Fruit fly (Drosophila melanogaster) whole organism, prepupa: ENCODE data around the gene CG10516.

Experiments
- Blimp-1 ChIP-seq: fragments of 200-800 bp; sonication (Bioruptor generic); optimal IDR thresholded peaks from 3 replicates; lab custom pipeline; 2017; ENCODE audit warnings: missing biosample characterization, missing genetic modification characterization, mild to moderate bottlenecking, moderate library complexity, missing genetic modification reagents
- CG10631 ChIP-seq: fragments of 200-800 bp; sonication (Bioruptor generic); optimal IDR thresholded peaks from 2 replicates; lab custom pipeline; 2016; ENCODE audit warnings: missing biosample characterization, missing genetic modification characterization
- CG10669 ChIP-seq: fragments of 200-800 bp; sonication (Bioruptor generic); optimal IDR thresholded peaks from 3 replicates; lab custom pipeline; 2018; ENCODE audit warnings: missing biosample characterization, mild to moderate bottlenecking, missing genetic modification characterization, moderate library complexity
- CG11294 ChIP-seq: fragments of 200-800 bp; sonication (Bioruptor generic); IDR thresholded peaks from 2 replicates; pipeline ENCODE4 v1.3.6; 2022; ENCODE audit warnings: missing biosample characterization, missing genetic modification characterization
- CG11762 ChIP-seq: fragments of 200-800 bp; sonication (Bioruptor generic); optimal IDR thresholded peaks from 3 replicates; lab custom pipeline; 2016; ENCODE audit warnings: missing biosample characterization, missing genetic modification characterization; ENCODE audit not compliant: insufficient read depth
- CG11902 ChIP-seq: fragments of 200-800 bp; sonication (Bioruptor generic); optimal IDR thresholded peaks from 3 replicates; lab custom pipeline; 2016; ENCODE audit warnings: missing biosample characterization, missing genetic modification characterization
- CG15336 ChIP-seq: fragments of 200-800 bp; sonication (Bioruptor generic); IDR thresholded peaks from 2 replicates; pipeline ENCODE4 v1.3.6; 2022; ENCODE audit warnings: missing biosample characterization, missing genetic modification characterization
- CG1621 ChIP-seq: fragments of 200-800 bp; sonication (Bioruptor generic); optimal IDR thresholded peaks from 3 replicates; lab custom pipeline; 2018; ENCODE audit warnings: missing biosample characterization, mild to moderate bottlenecking, missing genetic modification characterization
- CG16779 ChIP-seq: fragments of 200-800 bp; sonication (Bioruptor generic); optimal IDR thresholded peaks from 3 replicates; lab custom pipeline; 2017; ENCODE audit warnings: missing biosample characterization, mild to moderate bottlenecking, missing genetic modification characterization
- CG3032 ChIP-seq: fragments of 200-800 bp; optimal IDR thresholded peaks from 2 replicates; lab custom pipeline; 2019; ENCODE audit warnings: missing biosample characterization, mild to moderate bottlenecking, missing genetic modification characterization, moderate library complexity
- CG31627 ChIP-seq: fragments of 200-800 bp; sonication (Bioruptor generic); optimal IDR thresholded peaks from 3 replicates; lab custom pipeline; 2016; ENCODE audit warnings: missing biosample characterization, missing genetic modification characterization
- CG32006 ChIP-seq: fragments of 200-800 bp; sonication (Bioruptor generic); optimal IDR thresholded peaks from 3 replicates; lab custom pipeline; 2017; ENCODE audit warnings: missing biosample characterization, mild to moderate bottlenecking, missing genetic modification characterization
- CG34406 ChIP-seq: fragments of 200-800 bp; sonication (Bioruptor generic); optimal IDR thresholded peaks from 3 replicates; lab custom pipeline; 2016; ENCODE audit warnings: missing biosample characterization, missing genetic modification characterization
- CG4318 ChIP-seq: fragments of 200-800 bp; sonication (Bioruptor generic); optimal IDR thresholded peaks from 3 replicates; lab custom pipeline; 2017; ENCODE audit warnings: missing biosample characterization, mild to moderate bottlenecking, missing genetic modification characterization
- CG6163 ChIP-seq: fragments of 200-800 bp; sonication (Bioruptor generic); IDR thresholded peaks from 3 replicates; pipeline ENCODE4 v1.3.6; 2022; ENCODE audit warnings: missing biosample characterization, missing genetic modification characterization
- CG6276 ChIP-seq: fragments of 200-800 bp; sonication (Bioruptor generic); optimal IDR thresholded peaks from 2 replicates; lab custom pipeline; 2017; ENCODE audit warnings: missing biosample characterization, mild to moderate bottlenecking, missing genetic modification characterization
- CG6792 ChIP-seq: fragments of 200-800 bp; sonication (Bioruptor generic); optimal IDR thresholded peaks from 3 replicates; lab custom pipeline; 2016; ENCODE audit warnings: missing biosample characterization, missing genetic modification characterization
- CG6808 ChIP-seq: fragments of 200-800 bp; sonication (Bioruptor generic); optimal IDR thresholded peaks from 3 replicates; lab custom pipeline; 2017; ENCODE audit warnings: missing biosample characterization, missing genetic modification characterization, mild to moderate bottlenecking, moderate library complexity, missing genetic modification reagents
- CG7368 ChIP-seq: fragments of 200-800 bp; sonication (Bioruptor generic); optimal IDR thresholded peaks from 3 replicates; lab custom pipeline; 2016; ENCODE audit warnings: missing biosample characterization, missing genetic modification characterization
- CG8119 ChIP-seq: fragments of 200-800 bp; sonication (Bioruptor generic); IDR thresholded peaks from 3 replicates; pipeline ENCODE4 v1.3.6; 2022; ENCODE audit warnings: missing biosample characterization, missing genetic modification characterization
- CG8632 ChIP-seq: fragments of 200-800 bp; sonication (Bioruptor generic); optimal IDR thresholded peaks from 3 replicates; lab custom pipeline; 2016; ENCODE audit warnings: missing biosample characterization, missing genetic modification characterization
- CG9139 ChIP-seq: fragments of 200-800 bp; sonication (Bioruptor generic); optimal IDR thresholded peaks from 3 replicates; lab custom pipeline; 2017; ENCODE audit warnings: missing biosample characterization, mild to moderate bottlenecking, missing genetic modification characterization
- Eip75B ChIP-seq: fragments of 200-800 bp; sonication (Bioruptor generic); optimal IDR thresholded peaks from 3 replicates; lab custom pipeline; 2016; ENCODE audit warnings: missing biosample characterization, missing genetic modification characterization
- Eip93F ChIP-seq: fragments of 200-800 bp; sonication (Bioruptor generic); optimal IDR thresholded peaks from 2 replicates; lab custom pipeline; 2016; ENCODE audit warnings: missing biosample characterization, mild to moderate bottlenecking, missing genetic modification characterization
- Ets21C ChIP-seq: fragments of 200-800 bp; sonication (Bioruptor generic); optimal IDR thresholded peaks from 3 replicates; lab custom pipeline; 2016; ENCODE audit warnings: missing biosample characterization, missing genetic modification characterization
- Gug ChIP-seq: fragments of 200-800 bp; sonication (Bioruptor generic); IDR thresholded peaks from 2 replicates; pipeline ENCODE4 v1.3.6; 2022; ENCODE audit warnings: missing biosample characterization, missing genetic modification characterization
- Hr38 ChIP-seq: sonication (Bioruptor generic); optimal IDR thresholded peaks from 2 replicates; lab custom pipeline; 2016; ENCODE audit warnings: missing biosample characterization, missing genetic modification characterization
- Hr39 ChIP-seq: fragments of 200-800 bp; sonication (Bioruptor generic); optimal IDR thresholded peaks from 2 replicates; lab custom pipeline; 2016; ENCODE audit warnings: missing biosample characterization, missing genetic modification characterization
- Hr4 ChIP-seq: fragments of 200-800 bp; sonication (Bioruptor generic); optimal IDR thresholded peaks from 3 replicates; lab custom pipeline; 2016; ENCODE audit warnings: missing biosample characterization, missing genetic modification characterization
- Lpt ChIP-seq: fragments of 200-800 bp; sonication (Bioruptor generic); optimal IDR thresholded peaks from 3 replicates; lab custom pipeline; 2016; ENCODE audit warnings: missing biosample characterization, missing genetic modification characterization
- Met ChIP-seq: fragments of 200-800 bp; sonication (Bioruptor generic); optimal IDR thresholded peaks from 3 replicates; lab custom pipeline; 2016; ENCODE audit warnings: missing biosample characterization, missing genetic modification characterization
- OdsH ChIP-seq: fragments of 200-800 bp; sonication (Bioruptor generic); optimal IDR thresholded peaks from 3 replicates; lab custom pipeline; 2016; ENCODE audit warnings: missing biosample characterization, missing genetic modification characterization
- Smox ChIP-seq: fragments of 200-800 bp; sonication (Bioruptor generic); optimal IDR thresholded peaks from 3 replicates; lab custom pipeline; 2016; ENCODE audit warnings: missing biosample characterization, missing genetic modification characterization
- Sox102F ChIP-seq: fragments of 200-800 bp; sonication (Bioruptor generic); optimal IDR thresholded peaks from 2 replicates; lab custom pipeline; 2016; ENCODE audit warnings: missing biosample characterization, mild to moderate bottlenecking, missing genetic modification characterization
- Sox14 ChIP-seq: fragments of 200-800 bp; sonication (Bioruptor generic); optimal IDR thresholded peaks from 3 replicates; lab custom pipeline; 2016; ENCODE audit warnings: missing biosample characterization, missing genetic modification characterization
- Sox15 ChIP-seq: fragments of 200-800 bp; sonication (Bioruptor generic); optimal IDR thresholded peaks from 3 replicates; lab custom pipeline; 2016; ENCODE audit warnings: missing biosample characterization, missing genetic modification characterization
- achi ChIP-seq: fragments of 200-800 bp; sonication (Bioruptor generic); optimal IDR thresholded peaks from 3 replicates; lab custom pipeline; 2016; ENCODE audit warnings: missing biosample characterization, missing genetic modification characterization
- acj6 ChIP-seq: fragments of 200-800 bp; sonication (Bioruptor generic); optimal IDR thresholded peaks from 3 replicates; lab custom pipeline; 2016; ENCODE audit warnings: missing biosample characterization, missing genetic modification characterization
- cyc ChIP-seq: fragments of 200-800 bp; sonication (Bioruptor generic); optimal IDR thresholded peaks from 3 replicates; lab custom pipeline; 2016; ENCODE audit warnings: missing biosample characterization, missing genetic modification characterization
- dsx ChIP-seq: fragments of 200-800 bp; optimal IDR thresholded peaks from 3 replicates; lab custom pipeline; 2019; ENCODE audit warnings: missing biosample characterization, mild to moderate bottlenecking, missing genetic modification characterization, moderate library complexity; ENCODE audit not compliant: poor library complexity, severe bottlenecking
- eg ChIP-seq: fragments of 200-800 bp; sonication (Bioruptor generic); IDR thresholded peaks from 3 replicates; pipeline ENCODE4 v1.3.6; 2022; ENCODE audit warnings: missing biosample characterization, missing genetic modification characterization
- esn ChIP-seq: fragments of 200-800 bp; sonication (Bioruptor generic); optimal IDR thresholded peaks from 2 replicates; lab custom pipeline; 2016; ENCODE audit warnings: missing biosample characterization, mild to moderate bottlenecking, missing genetic modification characterization, moderate library complexity
- fd59A ChIP-seq: fragments of 200-800 bp; sonication (Bioruptor generic); optimal IDR thresholded peaks from 2 replicates; lab custom pipeline; 2017; ENCODE audit warnings: missing biosample characterization, mild to moderate bottlenecking, missing genetic modification characterization, missing genetic modification reagents
- fd85E ChIP-seq: fragments of 200-800 bp; sonication (Bioruptor generic); optimal IDR thresholded peaks from 3 replicates; lab custom pipeline; 2016; ENCODE audit warnings: missing biosample characterization, missing genetic modification characterization
- fkh ChIP-seq: fragments of 200-800 bp; sonication (Bioruptor generic); optimal IDR thresholded peaks from 3 replicates; lab custom pipeline; 2017; ENCODE audit warnings: missing biosample characterization, mild to moderate bottlenecking, missing genetic modification characterization, moderate library complexity
- lz ChIP-seq: fragments of 200-800 bp; sonication (Bioruptor generic); optimal IDR thresholded peaks from 3 replicates; lab custom pipeline; 2016; ENCODE audit warnings: missing biosample characterization, missing genetic modification characterization
- net ChIP-seq: fragments of 200-800 bp; sonication (Bioruptor generic); optimal IDR thresholded peaks from 3 replicates; lab custom pipeline; 2016; ENCODE audit warnings: missing biosample characterization, missing genetic modification characterization
- pdm3 ChIP-seq: fragments of 200-800 bp; sonication (Bioruptor generic); optimal IDR thresholded peaks from 3 replicates; lab custom pipeline; 2016; ENCODE audit warnings: missing biosample characterization, missing genetic modification characterization
- spab ChIP-seq: fragments of 200-800 bp; sonication (Bioruptor generic); optimal IDR thresholded peaks from 2 replicates; lab custom pipeline; 2017; ENCODE audit warnings: missing biosample characterization, mild to moderate bottlenecking, missing genetic modification characterization, missing genetic modification reagents
- ss ChIP-seq, 2 experiments: fragments of 200-800 bp; sonication (Bioruptor generic); optimal IDR thresholded peaks; 2 replicates in 1 of 2; 3 replicates in 1 of 2; lab custom pipeline; 2017 to 2018; ENCODE audit warnings: mild to moderate bottlenecking in 2 of 2, missing biosample characterization in 2 of 2, missing genetic modification characterization in 2 of 2, moderate library complexity in 1 of 2
- svp ChIP-seq: fragments of 200-800 bp; sonication (Bioruptor generic); peaks from one replicate; lab custom pipeline; 2016; ENCODE audit warnings: missing biosample characterization, missing genetic modification characterization
- topi ChIP-seq: fragments of 200-800 bp; sonication (Bioruptor generic); optimal IDR thresholded peaks from 3 replicates; lab custom pipeline; 2016; ENCODE audit warnings: missing biosample characterization, missing genetic modification characterization

Gene CG10516

dm6 chr3L:15956448-15957010, 11.5 kb upstream of the CG10516 start, which contains the start of gene elgi:
TSS of gene elgi (plus strand) at chr3L:15956550.
- TF ChIP-seq CG7368 (GFP tag; lab: Kevin White, UChicago), result no peak
- no peak for TF ChIP-seq Eip93F (GFP tag; lab: Kevin White, UChicago)
- peak; percentile 76 for TF ChIP-seq topi (GFP tag; lab: Kevin White, UChicago)
- TF ChIP-seq CG6163, result peak; percentile 10; the same call in 1 of the 3 replicates
- no peak for TF ChIP-seq CG10669 (GFP tag; lab: Kevin White, UChicago)
- TF ChIP-seq CG8119 (GFP tag; lab: Robert Waterston, UW), result no peak
- TF ChIP-seq CG9139 (GFP tag; lab: Kevin White, UChicago), result no peak
- TF ChIP-seq Met (GFP tag; lab: Kevin White, UChicago), result no peak
- peak; percentile 42 for TF ChIP-seq CG6808 (GFP tag; lab: Kevin White, UChicago)
- peak in 1 of 2 experiments; percentile 56 for TF ChIP-seq ss (GFP tag; optimal IDR thresholded peaks at IDR 0.05; lab: Kevin White, UChicago)
- peak; percentile 34 for TF ChIP-seq CG3032
- peak; percentile 68 for TF ChIP-seq Eip75B
- TF ChIP-seq pdm3 (GFP tag; lab: Kevin White, UChicago), result no peak
- no peak for TF ChIP-seq Gug (GFP tag; lab: Robert Waterston, UW)
- peak; percentile 61 for TF ChIP-seq acj6 (GFP tag; lab: Kevin White, UChicago)
- TF ChIP-seq CG10631 (GFP tag; lab: Kevin White, UChicago), result peak; percentile 26
- peak; percentile 73 for TF ChIP-seq CG31627 (GFP tag; lab: Kevin White, UChicago)
- TF ChIP-seq CG1621 (tag; lab: Kevin White, UChicago), result peak; percentile 16
- TF ChIP-seq svp (GFP tag; lab: Kevin White, UChicago), result peak; percentile 85
- peak; percentile 22 for TF ChIP-seq CG34406 (GFP tag; lab: Kevin White, UChicago)
- peak; percentile 69 for TF ChIP-seq Sox14 (GFP tag; lab: Kevin White, UChicago)
- TF ChIP-seq CG8632 (GFP tag; lab: Kevin White, UChicago), result peak; percentile 37
- TF ChIP-seq fd85E (GFP tag; lab: Kevin White, UChicago), result no peak
- TF ChIP-seq fd59A (GFP tag; lab: Kevin White, UChicago), result no peak
- no peak for TF ChIP-seq CG6276 (GFP tag; lab: Kevin White, UChicago)
- peak; percentile 4 for TF ChIP-seq Blimp-1 (GFP tag; lab: Kevin White, UChicago)
- no peak for TF ChIP-seq CG11294
- peak; percentile 69 for TF ChIP-seq Sox102F (GFP tag; lab: Kevin White, UChicago)
- TF ChIP-seq CG15336 (GFP tag; lab: Robert Waterston, UW), result peak; percentile 41; the same call in 1 of the 2 replicates
- peak; percentile 3 for TF ChIP-seq Sox15 (GFP tag; lab: Kevin White, UChicago)
- TF ChIP-seq lz (GFP tag; lab: Kevin White, UChicago), result peak; percentile 68
- peak; percentile 37; the same call in 1 of the 3 replicates for TF ChIP-seq eg (GFP tag; lab: Robert Waterston, UW)
- TF ChIP-seq esn (GFP tag; lab: Kevin White, UChicago), result peak; percentile 78
- peak; percentile 66 for TF ChIP-seq cyc (GFP tag; lab: Kevin White, UChicago)
- TF ChIP-seq Smox (GFP tag; lab: Kevin White, UChicago), result peak; percentile 64
- TF ChIP-seq Hr4 (GFP tag; lab: Kevin White, UChicago), result no peak
- TF ChIP-seq CG16779, result no peak
- TF ChIP-seq spab, result peak; percentile 5
- peak; percentile 53 for TF ChIP-seq net (GFP tag; lab: Kevin White, UChicago)
- no peak for TF ChIP-seq CG11902
- TF ChIP-seq achi (GFP tag; lab: Kevin White, UChicago), result peak; percentile 42
- peak; percentile 54 for TF ChIP-seq Ets21C (GFP tag; lab: Kevin White, UChicago)
- no peak for TF ChIP-seq CG4318 (GFP tag; lab: Kevin White, UChicago)
- TF ChIP-seq dsx, result no peak
- TF ChIP-seq OdsH, result no peak
- peak; percentile 39 for TF ChIP-seq CG6792 (GFP tag; lab: Kevin White, UChicago)
- no peak for TF ChIP-seq Hr38 (GFP tag; lab: Kevin White, UChicago)
- peak; percentile 36 for TF ChIP-seq Lpt (GFP tag; lab: Kevin White, UChicago)
- peak; percentile 16 for TF ChIP-seq CG11762 (GFP tag; lab: Kevin White, UChicago)
- TF ChIP-seq CG32006 (GFP tag; lab: Kevin White, UChicago), result peak; percentile 46
- peak; percentile 66 for TF ChIP-seq fkh (GFP tag; lab: Kevin White, UChicago)
- no peak for TF ChIP-seq Hr39 (GFP tag; lab: Kevin White, UChicago)
